Fruit fly (Drosophila melanogaster) whole organism, wandering third instar larva: ENCODE results near the gene sol.

Source experiments
- Abd-B ChIP-seq: fragments of >200 bp; optimal IDR thresholded peaks from 2 replicates; lab custom pipeline; 2017; ENCODE audit warnings: missing biosample characterization, missing genetic modification characterization
- CG32264 ChIP-seq: fragments of 200-800 bp; sonication (Bioruptor generic); optimal IDR thresholded peaks from 2 replicates; lab custom pipeline; 2016; ENCODE audit warnings: missing biosample characterization, missing genetic modification characterization
- CG9705 ChIP-seq: fragments of 200-800 bp; sonication (Bioruptor generic); optimal IDR thresholded peaks from 2 replicates; lab custom pipeline; 2018; ENCODE audit warnings: missing biosample characterization, mild to moderate bottlenecking, missing genetic modification characterization
- CrebA ChIP-seq: fragments of 200-800 bp; sonication (Bioruptor generic); optimal IDR thresholded peaks from 2 replicates; lab custom pipeline; 2016; ENCODE audit warnings: missing biosample characterization, mild to moderate bottlenecking, missing genetic modification characterization, borderline replicate concordance
- Dfd ChIP-seq: fragments of >200 bp; optimal IDR thresholded peaks from 2 replicates; lab custom pipeline; 2017; ENCODE audit warnings: missing biosample characterization, missing genetic modification characterization
- Dif ChIP-seq: fragments of 200-275, 200-300 bp; sonication (Bioruptor generic); optimal IDR thresholded peaks from 2 replicates; lab custom pipeline; 2018; ENCODE audit warnings: missing biosample characterization, missing genetic modification characterization; ENCODE audit not compliant: partially characterized antibody
- GATAd ChIP-seq: sonication (Bioruptor generic); optimal IDR thresholded peaks from 2 replicates; lab custom pipeline; 2016; ENCODE audit warnings: missing biosample characterization, missing genetic modification characterization
- HLH106 ChIP-seq: fragments of 200-800 bp; optimal IDR thresholded peaks from 3 replicates; lab custom pipeline; 2019; ENCODE audit warnings: missing biosample characterization, mild to moderate bottlenecking, missing genetic modification characterization, moderate library complexity
- Hnf4 ChIP-seq: fragments of 200-800 bp; sonication (Bioruptor generic); optimal IDR thresholded peaks from 2 replicates; lab custom pipeline; 2016; ENCODE audit warnings: missing biosample characterization, mild to moderate bottlenecking, missing genetic modification characterization
- Hr78 ChIP-seq: fragments of >200 bp; optimal IDR thresholded peaks from 2 replicates; lab custom pipeline; 2017; ENCODE audit warnings: missing biosample characterization, missing genetic modification characterization
- Hr83 ChIP-seq: fragments of 200-300 bp; sonication (Bioruptor generic); optimal IDR thresholded peaks from 2 replicates; lab custom pipeline; 2016; ENCODE audit warnings: missing biosample characterization, mild to moderate bottlenecking, missing genetic modification characterization, moderate library complexity; ENCODE audit not compliant: poor library complexity, severe bottlenecking
- Jra ChIP-seq: sonication (Bioruptor generic); optimal IDR thresholded peaks from 2 replicates; lab custom pipeline; 2016; ENCODE audit warnings: missing biosample characterization, missing genetic modification characterization
- Mio ChIP-seq: sonication (Bioruptor generic); optimal IDR thresholded peaks from 2 replicates; lab custom pipeline; 2016; ENCODE audit warnings: missing biosample characterization, missing genetic modification characterization
- Myc ChIP-seq: fragments of >200 bp; optimal IDR thresholded peaks from 2 replicates; lab custom pipeline; 2017
- N ChIP-seq: fragments of >200 bp; optimal IDR thresholded peaks from 2 replicates; lab custom pipeline; 2018; ENCODE audit warnings: missing biosample characterization, missing external identifiers, missing genetic modification characterization
- OdsH ChIP-seq: fragments of 200-800 bp; sonication (Bioruptor generic); optimal IDR thresholded peaks from 2 replicates; lab custom pipeline; 2016; ENCODE audit warnings: missing biosample characterization, mild to moderate bottlenecking, missing genetic modification characterization
- Rel ChIP-seq, 2 experiments: fragments of 200-800 bp; sonication (Bioruptor generic) in 1 of 2; optimal IDR thresholded peaks; 2 replicates in 1 of 2; 3 replicates in 1 of 2; lab custom pipeline; 2016 to 2019; ENCODE audit warnings: mild to moderate bottlenecking in 2 of 2, missing biosample characterization in 2 of 2, missing genetic modification characterization in 2 of 2, moderate library complexity in 1 of 2
- Sp1 ChIP-seq: fragments of 200-800 bp; sonication (Bioruptor generic); optimal IDR thresholded peaks from 3 replicates; lab custom pipeline; 2019; ENCODE audit warnings: missing biosample characterization, mild to moderate bottlenecking, missing genetic modification characterization, moderate library complexity
- Vsx2 ChIP-seq: fragments of 200-300, 225-300 bp; sonication (Bioruptor generic); optimal IDR thresholded peaks from 2 replicates; lab custom pipeline; 2018; ENCODE audit warnings: missing biosample characterization, missing genetic modification characterization; ENCODE audit not compliant: partially characterized antibody
- br ChIP-seq: fragments of 200-800 bp; sonication (Bioruptor generic); optimal IDR thresholded peaks from 2 replicates; lab custom pipeline; 2016; ENCODE audit warnings: missing biosample characterization, missing genetic modification characterization
- brk ChIP-seq: fragments of 200-800 bp; sonication (Bioruptor generic); optimal IDR thresholded peaks from 2 replicates; lab custom pipeline; 2016; ENCODE audit warnings: missing biosample characterization, mild to moderate bottlenecking, missing genetic modification characterization
- dl ChIP-seq, 2 experiments: fragments of 175-275, 200-275 bp in 1 of 2; fragments of 200-275 bp in 1 of 2; sonication (Bioruptor generic); optimal IDR thresholded peaks; lab custom pipeline; 2018; ENCODE audit warnings: mild to moderate bottlenecking in 2 of 2, missing biosample characterization in 2 of 2, missing genetic modification characterization in 2 of 2, moderate library complexity in 2 of 2; ENCODE audit not compliant: partially characterized antibody in 2 of 2, insufficient read depth in 1 of 2
- dmrt93B ChIP-seq: fragments of 200-800 bp; sonication (Bioruptor generic); optimal IDR thresholded peaks from 2 replicates; lab custom pipeline; 2018; ENCODE audit warnings: missing biosample characterization, mild to moderate bottlenecking, missing genetic modification characterization
- dsf ChIP-seq: sonication (Bioruptor generic); optimal IDR thresholded peaks from 2 replicates; lab custom pipeline; 2016; ENCODE audit warnings: missing biosample characterization, missing genetic modification characterization, borderline replicate concordance
- ey ChIP-seq: fragments of 200-800 bp; sonication (Bioruptor generic); optimal IDR thresholded peaks from 2 replicates; lab custom pipeline; 2016; ENCODE audit warnings: missing biosample characterization, missing genetic modification characterization
- foxo ChIP-seq, 2 experiments: fragments of 200-800 bp; sonication (Bioruptor generic); optimal IDR thresholded peaks; 2 replicates in 1 of 2; 3 replicates in 1 of 2; lab custom pipeline; 2016 to 2017; ENCODE audit warnings: missing biosample characterization in 2 of 2, missing genetic modification characterization in 2 of 2
- fru ChIP-seq: fragments of 200-800 bp; sonication (Bioruptor generic); optimal IDR thresholded peaks from 3 replicates; lab custom pipeline; 2016; ENCODE audit warnings: missing biosample characterization, mild to moderate bottlenecking, missing genetic modification characterization
- h ChIP-seq: fragments of 200-800 bp; sonication (Bioruptor generic); optimal IDR thresholded peaks from 3 replicates; lab custom pipeline; 2016; ENCODE audit warnings: missing biosample characterization, mild to moderate bottlenecking, missing genetic modification characterization
- jim ChIP-seq: fragments of 175-275, 200-325 bp; sonication (Bioruptor generic); optimal IDR thresholded peaks from 2 replicates; lab custom pipeline; 2016; ENCODE audit warnings: missing biosample characterization, mild to moderate bottlenecking, missing genetic modification characterization
- lola ChIP-seq: fragments of >200 bp; optimal IDR thresholded peaks from 2 replicates; lab custom pipeline; 2017; ENCODE audit warnings: missing biosample characterization, missing genetic modification characterization
- pan ChIP-seq: fragments of >200 bp; optimal IDR thresholded peaks from 2 replicates; lab custom pipeline; 2017
- psq ChIP-seq: fragments of 200-800 bp; sonication (Bioruptor generic); optimal IDR thresholded peaks from 3 replicates; lab custom pipeline; 2017; ENCODE audit warnings: missing biosample characterization, mild to moderate bottlenecking, missing genetic modification characterization, moderate library complexity
- rgr ChIP-seq: fragments of 200-800 bp; sonication (Bioruptor generic); optimal IDR thresholded peaks from 3 replicates; lab custom pipeline; 2016; ENCODE audit warnings: missing biosample characterization, mild to moderate bottlenecking, missing genetic modification characterization
- sage ChIP-seq: fragments of 200-800 bp; sonication (Bioruptor generic); optimal IDR thresholded peaks from 2 replicates; lab custom pipeline; 2016; ENCODE audit warnings: missing biosample characterization, mild to moderate bottlenecking, missing genetic modification characterization
- sv ChIP-seq: fragments of 200-800 bp; sonication (Bioruptor generic); optimal IDR thresholded peaks from 3 replicates; lab custom pipeline; 2016; ENCODE audit warnings: missing biosample characterization, missing genetic modification characterization
- tai ChIP-seq: sonication (Bioruptor generic); optimal IDR thresholded peaks from 2 replicates; lab custom pipeline; 2016; ENCODE audit warnings: missing biosample characterization, missing genetic modification characterization
- usp ChIP-seq: fragments of >200 bp; optimal IDR thresholded peaks from 2 replicates; lab custom pipeline; 2017; ENCODE audit warnings: missing biosample characterization, missing genetic modification characterization
- woc ChIP-seq: sonication (Bioruptor generic); optimal IDR thresholded peaks from 2 replicates; lab custom pipeline; 2016; ENCODE audit warnings: missing biosample characterization, mild to moderate bottlenecking, missing genetic modification characterization

sol gene

dm6 chrX:21349800-21350309, at the start of gene sol, which contains the start of gene peng:
Gene sol, plus strand, starts transcription at chrX:21350280.
Gene peng, minus strand, starts transcription at chrX:21349843.
- TF ChIP-seq dmrt93B (GFP tag; lab: Kevin White, UChicago), result no peak
- TF ChIP-seq GATAd, result no peak
- TF ChIP-seq h, result peak; percentile 77
- no peak for TF ChIP-seq sage (GFP tag; lab: Kevin White, UChicago)
- TF ChIP-seq rgr (GFP tag; lab: Kevin White, UChicago), result peak; percentile 74
- TF ChIP-seq foxo (GFP tag; optimal IDR thresholded peaks at IDR 0.05; lab: Kevin White, UChicago), result peak in 1 of 2 experiments; percentile 81
- TF ChIP-seq Jra (GFP tag; lab: Kevin White, UChicago), result no peak
- no peak for TF ChIP-seq dsf (GFP tag; lab: Kevin White, UChicago)
- peak; percentile 61 for TF ChIP-seq Myc
- TF ChIP-seq Dif, result no peak
- peak; percentile 68 for TF ChIP-seq br (GFP tag; lab: Kevin White, UChicago)
- TF ChIP-seq woc (GFP tag; lab: Kevin White, UChicago), result peak; percentile 78
- peak; percentile 68 for TF ChIP-seq ey (GFP tag; lab: Kevin White, UChicago)
- peak; percentile 74 for TF ChIP-seq HLH106 (tag; lab: Kevin White, UChicago)
- no peak for TF ChIP-seq N (GFP tag; lab: Kevin White, UChicago)
- no peak for TF ChIP-seq Rel (GFP tag; optimal IDR thresholded peaks at IDR 0.05; lab: Kevin White, UChicago)
- peak; percentile 26 for TF ChIP-seq Rel (tag; optimal IDR thresholded peaks at IDR 0.05; lab: Kevin White, UChicago)
- TF ChIP-seq fru (GFP tag; lab: Kevin White, UChicago), result peak; percentile 71
- peak; percentile 65 for TF ChIP-seq OdsH
- TF ChIP-seq Hnf4, result no peak
- TF ChIP-seq pan, result no peak
- no peak for TF ChIP-seq usp (GFP tag; lab: Kevin White, UChicago)
- no peak for TF ChIP-seq Mio (GFP tag; lab: Kevin White, UChicago)
- TF ChIP-seq Hr78 (GFP tag; lab: Kevin White, UChicago), result no peak
- no peak for TF ChIP-seq jim (GFP tag; lab: Kevin White, UChicago)
- TF ChIP-seq CrebA, result no peak
- peak; percentile 71 for TF ChIP-seq sv (GFP tag; lab: Kevin White, UChicago)
- TF ChIP-seq Vsx2 (GFP tag; lab: Kevin White, UChicago), result no peak
- peak; percentile 56 for TF ChIP-seq psq
- no peak for TF ChIP-seq lola (GFP tag; lab: Kevin White, UChicago)
- TF ChIP-seq tai, result no peak
- TF ChIP-seq Abd-B (GFP tag; lab: Kevin White, UChicago), result no peak
- no peak for TF ChIP-seq brk (GFP tag; lab: Kevin White, UChicago)
- TF ChIP-seq CG9705 (GFP tag; lab: Kevin White, UChicago), result peak; percentile 53
- no peak for TF ChIP-seq Hr83
- TF ChIP-seq dl (GFP tag; optimal IDR thresholded peaks at IDR 0.05; lab: Kevin White, UChicago; ENCODE audit: insufficient read depth in 1 of 2, partially characterized antibody in 2 of 2), result no peak
- peak; percentile 3 for TF ChIP-seq CG32264 (GFP tag; lab: Kevin White, UChicago)
- no peak for TF ChIP-seq Dfd (GFP tag; lab: Kevin White, UChicago)
- TF ChIP-seq Sp1, result peak; percentile 70

dm6 chrX:21306485-21307142, 43.5 kb upstream of the sol start, which contains the start of gene Abca3:
Gene Abca3, minus strand, starts transcription at chrX:21306665.
- TF ChIP-seq psq (peak; percentile 14), dsf (GFP tag; lab: Kevin White, UChicago) (no peak), Vsx2 (GFP tag; lab: Kevin White, UChicago) (no peak), Sp1 (peak; percentile 56), lola (GFP tag; lab: Kevin White, UChicago) (no peak), Jra (GFP tag; lab: Kevin White, UChicago) (no peak), CG9705 (GFP tag; lab: Kevin White, UChicago) (peak; percentile 19), h (peak; percentile 16), Rel (GFP tag; optimal IDR thresholded peaks at IDR 0.05; lab: Kevin White, UChicago) (no peak), Rel (tag; optimal IDR thresholded peaks at IDR 0.05; lab: Kevin White, UChicago) (no peak), Mio (GFP tag; lab: Kevin White, UChicago) (no peak), sv (GFP tag; lab: Kevin White, UChicago) (peak; percentile 16), Myc (peak; percentile 92), CrebA (peak; percentile 5), foxo (GFP tag; optimal IDR thresholded peaks at IDR 0.05; lab: Kevin White, UChicago) (peak in 1 of 2 experiments; percentile 52), woc (GFP tag; lab: Kevin White, UChicago) (peak; percentile 72), ey (GFP tag; lab: Kevin White, UChicago) (peak; percentile 51), dl (GFP tag; optimal IDR thresholded peaks at IDR 0.05; lab: Kevin White, UChicago; ENCODE audit: insufficient read depth in 1 of 2, partially characterized antibody in 2 of 2) (no peak), rgr (GFP tag; lab: Kevin White, UChicago) (peak; percentile 50), HLH106 (tag; lab: Kevin White, UChicago) (peak; percentile 67), OdsH (peak; percentile 23), fru (GFP tag; lab: Kevin White, UChicago) (peak; percentile 21), br (GFP tag; lab: Kevin White, UChicago) (peak; percentile 23)
